Worm (Caenorhabditis elegans) whole organism, L4 larva: ENCODE results near the gene T25B9.4.

Experiments
- ama-1 ChIP-seq: fragments of 150-350 bp; optimal IDR thresholded peaks from 2 replicates; lab custom pipeline; 2014; ENCODE audit warnings: inconsistent platforms, mixed read lengths
- egl-43 ChIP-seq: fragments of 200-800 bp; sonication (Bioruptor generic); IDR thresholded peaks from 2 replicates; pipeline ENCODE4 v1.3.6; 2022; ENCODE audit warnings: missing genetic modification reagents, missing genetic modification characterization, missing compliant biosample characterization
- hlh-30 ChIP-seq: sonication (generic microtip); optimal IDR thresholded peaks from 2 replicates; lab custom pipeline; 2017; ENCODE audit warnings: antibody characterized with exemption, mild to moderate bottlenecking, missing genetic modification characterization, missing compliant biosample characterization; ENCODE audit not compliant: insufficient read depth
- lin-38 ChIP-seq: fragments of 200-800 bp; sonication (Bioruptor generic); IDR thresholded peaks from 2 replicates; pipeline ENCODE4 v1.3.6; 2022; ENCODE audit warnings: missing genetic modification reagents, missing genetic modification characterization, missing compliant biosample characterization
- lin-39 ChIP-seq: fragments of 150-350 bp; optimal IDR thresholded peaks from 2 replicates; lab custom pipeline; 2014; ENCODE audit warnings: missing biosample characterization, missing genetic modification reagents, missing genetic modification characterization
- mdl-1 ChIP-seq, 2 experiments: fragments of 150-350 bp in 1 of 2; sonication (generic microtip) in 1 of 2; optimal IDR thresholded peaks; 2 replicates each; lab custom pipeline; 2014 to 2017; ENCODE audit warnings: missing biosample characterization in 2 of 2, missing genetic modification characterization in 2 of 2
- nhr-11 ChIP-seq: fragments of 150-350 bp; optimal IDR thresholded peaks from 2 replicates; lab custom pipeline; 2014; ENCODE audit warnings: missing biosample characterization, missing genetic modification characterization
- nhr-77 ChIP-seq: fragments of 150-350 bp; optimal IDR thresholded peaks from 2 replicates; lab custom pipeline; 2014; ENCODE audit warnings: missing biosample characterization, missing genetic modification characterization
- ztf-11 ChIP-seq: fragments of 150-350 bp; optimal IDR thresholded peaks from 2 replicates; lab custom pipeline; 2014; ENCODE audit warnings: missing biosample characterization, missing genetic modification characterization

DNA sequence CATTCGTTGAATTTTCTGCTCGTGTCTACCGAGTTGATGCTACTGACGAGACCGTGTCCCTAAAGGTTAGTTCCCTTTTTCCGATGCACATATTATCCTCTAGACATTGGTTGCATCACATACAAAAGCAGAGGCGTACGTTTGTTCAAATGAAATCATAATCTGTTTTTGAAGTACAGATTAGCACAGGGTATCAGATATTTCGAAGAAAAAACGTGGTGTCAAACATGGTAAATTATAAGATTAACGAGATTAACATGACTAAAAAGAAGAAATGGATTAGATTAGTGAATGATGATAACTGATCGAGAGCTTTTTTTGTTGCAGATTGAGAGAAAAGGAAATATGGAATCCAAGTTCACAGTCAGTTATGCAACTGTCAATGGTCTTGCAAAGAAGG is 38.7 kb downstream of the T25B9.4 start:
- TF ChIP-seq lin-39 (tag; lab: Kevin White, UChicago) (no peak), egl-43 (GFP tag; lab: Robert Waterston, UW) (no peak), nhr-77 (tag; lab: Kevin White, UChicago) (no peak), ama-1 (no peak), mdl-1 (tag; optimal IDR thresholded peaks at IDR 0.05; lab: Kevin White, UChicago) (no peak), ztf-11 (no peak), lin-38 (no peak), hlh-30 (tag; lab: Kevin White, UChicago) (no peak), nhr-11 (no peak)
